Worm (Caenorhabditis elegans) whole organism, mixed stage, embryonic: ENCODE data around the gene C13A2.3.

ENCODE experiments used
- M03D4.4 ChIP-seq: sonication (generic microtip); optimal IDR thresholded peaks from 2 replicates; lab custom pipeline; 2017; ENCODE audit warnings: mild to moderate bottlenecking, missing genetic modification characterization, missing compliant biosample characterization
- blmp-1 ChIP-seq: fragments of 150-350 bp; optimal IDR thresholded peaks from 2 replicates; lab custom pipeline; 2014; ENCODE audit warnings: missing biosample characterization, missing genetic modification characterization
- elt-3 ChIP-seq: fragments of 150-350 bp; optimal IDR thresholded peaks from 2 replicates; lab custom pipeline; 2014; ENCODE audit warnings: missing biosample characterization, missing genetic modification characterization
- lin-13 ChIP-seq: fragments of 150-350 bp; optimal IDR thresholded peaks from 2 replicates; lab custom pipeline; 2014; ENCODE audit warnings: missing biosample characterization, missing genetic modification characterization
- lin-32 ChIP-seq: fragments of 200-800 bp; sonication (Bioruptor generic); optimal IDR thresholded peaks from 2 replicates; lab custom pipeline; 2018; ENCODE audit warnings: mild to moderate bottlenecking, missing genetic modification characterization, missing compliant biosample characterization
- lsy-2 ChIP-seq: fragments of 150-350 bp; optimal IDR thresholded peaks from 2 replicates; lab custom pipeline; 2014; ENCODE audit warnings: missing biosample characterization, missing genetic modification characterization
- nhr-28 ChIP-seq: fragments of 150-350 bp; optimal IDR thresholded peaks from 2 replicates; lab custom pipeline; 2014; ENCODE audit warnings: missing biosample characterization, missing genetic modification characterization
- snpc-4 ChIP-seq: fragments of 150-350 bp; optimal IDR thresholded peaks from 2 replicates; lab custom pipeline; 2014; ENCODE audit warnings: missing biosample characterization, missing genetic modification characterization
- sptf-1 ChIP-seq: sonication (generic microtip); optimal IDR thresholded peaks from 2 replicates; lab custom pipeline; 2017; ENCODE audit warnings: mild to moderate bottlenecking, missing genetic modification characterization, moderate library complexity, missing compliant biosample characterization
- unc-39 ChIP-seq: fragments of 150-350 bp; optimal IDR thresholded peaks from 2 replicates; lab custom pipeline; 2014; ENCODE audit warnings: missing biosample characterization, missing genetic modification characterization
- unc-62 ChIP-seq: fragments of 150-350 bp; optimal IDR thresholded peaks from 2 replicates; lab custom pipeline; 2014; ENCODE audit warnings: missing biosample characterization, missing genetic modification reagents, missing genetic modification characterization
- ztf-11 ChIP-seq: fragments of 150-350 bp; optimal IDR thresholded peaks from 2 replicates; lab custom pipeline; 2014; ENCODE audit warnings: missing biosample characterization, missing genetic modification characterization

- no peak for TF ChIP-seq M03D4.4 (tag; lab: Kevin White, UChicago)
- TF ChIP-seq snpc-4 (tag; lab: Kevin White, UChicago) = no peak
- TF ChIP-seq unc-62 (GFP tag; lab: Kevin White, UChicago) = no peak
- TF ChIP-seq lsy-2 = no peak
- no peak for TF ChIP-seq unc-39 (tag; lab: Kevin White, UChicago)
- no peak for TF ChIP-seq lin-13 (tag; lab: Kevin White, UChicago)
- TF ChIP-seq elt-3 (tag; lab: Kevin White, UChicago) = no peak
- TF ChIP-seq ztf-11 = no peak
- no peak for TF ChIP-seq nhr-28
- TF ChIP-seq sptf-1 (tag; lab: Kevin White, UChicago) = no peak
- TF ChIP-seq blmp-1 (tag; lab: Kevin White, UChicago) = no peak
- TF ChIP-seq lin-32 (GFP tag; lab: Kevin White, UChicago) = no peak
Observed at ce11 chrV:7255095-7255494, 27.0 kb upstream of the C13A2.3 start, which contains the start of gene C05C8.8.
